Fruit fly (Drosophila melanogaster) whole organism, pupa: ENCODE results near the gene DnaJ-H.

Experiments
- CG10348 ChIP-seq: fragments of 200-800 bp; sonication (Bioruptor generic); IDR thresholded peaks from 2 replicates; pipeline ENCODE4 v1.3.6; 2022; ENCODE audit warnings: missing biosample characterization, missing genetic modification characterization
- CG12605 ChIP-seq: fragments of 200-800 bp; sonication (Bioruptor generic); IDR thresholded peaks from 2 replicates; pipeline ENCODE4 v1.3.6; 2022; ENCODE audit warnings: missing biosample characterization, missing genetic modification characterization
- CG17806 ChIP-seq: fragments of 200-800 bp; sonication (Bioruptor generic); optimal IDR thresholded peaks from 2 replicates; lab custom pipeline; 2018; ENCODE audit warnings: missing biosample characterization, mild to moderate bottlenecking, missing genetic modification characterization, moderate library complexity
- CG32121 ChIP-seq: fragments of 200-800 bp; sonication (Bioruptor generic); IDR thresholded peaks from 2 replicates; pipeline ENCODE4 v1.3.6; 2022; ENCODE audit warnings: missing biosample characterization, missing genetic modification characterization
- CG4496 ChIP-seq: fragments of 200-800 bp; sonication (Bioruptor generic); IDR thresholded peaks from 3 replicates; pipeline ENCODE4 v1.3.6; 2022; ENCODE audit warnings: missing biosample characterization, missing genetic modification characterization
- CG8159 ChIP-seq: fragments of 200-800 bp; sonication (Bioruptor generic); optimal IDR thresholded peaks from 3 replicates; lab custom pipeline; 2018; ENCODE audit warnings: missing biosample characterization, mild to moderate bottlenecking, missing genetic modification characterization, moderate library complexity
- CG8301 ChIP-seq: fragments of 200-800 bp; sonication (Bioruptor generic); optimal IDR thresholded peaks from 2 replicates; lab custom pipeline; 2018; ENCODE audit warnings: missing biosample characterization, mild to moderate bottlenecking, missing genetic modification characterization
- Ets98B ChIP-seq: fragments of 200-800 bp; sonication (Bioruptor generic); IDR thresholded peaks from 2 replicates; pipeline ENCODE4 v1.3.6; 2022; ENCODE audit warnings: missing biosample characterization, missing genetic modification characterization
- Pif1B ChIP-seq: fragments of 200-800 bp; sonication (Bioruptor generic); optimal IDR thresholded peaks from 3 replicates; lab custom pipeline; 2016; ENCODE audit warnings: missing biosample characterization, missing genetic modification characterization
- gl ChIP-seq: fragments of 200-800 bp; sonication (Bioruptor generic); optimal IDR thresholded peaks from 2 replicates; lab custom pipeline; 2018; ENCODE audit warnings: missing biosample characterization, mild to moderate bottlenecking, missing genetic modification characterization
- rn ChIP-seq: fragments of 200-800 bp; sonication (Bioruptor generic); IDR thresholded peaks from 2 replicates; pipeline ENCODE4 v1.3.6; 2022; ENCODE audit warnings: missing biosample characterization, missing genetic modification characterization

- TF ChIP-seq CG10348 (no peak), CG17806 (tag; lab: Kevin White, UChicago) (no peak), Pif1B (no peak), CG4496 (no peak), rn (no peak), gl (peak; percentile 3), CG8301 (tag; lab: Kevin White, UChicago) (no peak), CG12605 (GFP tag; lab: Robert Waterston, UW) (0 out of 2 replicates have a peak, but pooled peaks have one; percentile 10), Ets98B (GFP tag; lab: Robert Waterston, UW) (peak; percentile 9; the same call in 1 of the 2 replicates), CG8159 (no peak), CG32121 (GFP tag; lab: Robert Waterston, UW) (peak; percentile 45; the same call in 1 of the 2 replicates)
Observed at dm6 chr2L:13205256-13205655, 39.4 kb upstream of the DnaJ-H start.
